Fruit fly (Drosophila melanogaster) whole organism: ENCODE data around the gene Usp39.

Source experiments
- CG8478 ChIP-seq: fragments of >200 bp; optimal IDR thresholded peaks from 2 replicates; lab custom pipeline; 2018; ENCODE audit warnings: inconsistent platforms
- Dll ChIP-seq: fragments of >200 bp; optimal IDR thresholded peaks from 2 replicates; lab custom pipeline; 2017
- EcR ChIP-seq, 2 experiments: fragments of >200 bp; optimal IDR thresholded peaks; 2 replicates each; lab custom pipeline; 2017; ENCODE audit warnings: missing biosample characterization in 2 of 2, missing genetic modification characterization in 2 of 2, missing genetic modification reagents in 2 of 2
- pan ChIP-seq: fragments of >200 bp; optimal IDR thresholded peaks from 2 replicates; lab custom pipeline; 2017
- psq ChIP-seq: fragments of >200 bp; optimal IDR thresholded peaks from 2 replicates; lab custom pipeline; 2017
- usp ChIP-seq: fragments of >200 bp; optimal IDR thresholded peaks from 2 replicates; lab custom pipeline; 2017; ENCODE audit warnings: missing biosample characterization, missing genetic modification characterization, mixed read lengths

DNA sequence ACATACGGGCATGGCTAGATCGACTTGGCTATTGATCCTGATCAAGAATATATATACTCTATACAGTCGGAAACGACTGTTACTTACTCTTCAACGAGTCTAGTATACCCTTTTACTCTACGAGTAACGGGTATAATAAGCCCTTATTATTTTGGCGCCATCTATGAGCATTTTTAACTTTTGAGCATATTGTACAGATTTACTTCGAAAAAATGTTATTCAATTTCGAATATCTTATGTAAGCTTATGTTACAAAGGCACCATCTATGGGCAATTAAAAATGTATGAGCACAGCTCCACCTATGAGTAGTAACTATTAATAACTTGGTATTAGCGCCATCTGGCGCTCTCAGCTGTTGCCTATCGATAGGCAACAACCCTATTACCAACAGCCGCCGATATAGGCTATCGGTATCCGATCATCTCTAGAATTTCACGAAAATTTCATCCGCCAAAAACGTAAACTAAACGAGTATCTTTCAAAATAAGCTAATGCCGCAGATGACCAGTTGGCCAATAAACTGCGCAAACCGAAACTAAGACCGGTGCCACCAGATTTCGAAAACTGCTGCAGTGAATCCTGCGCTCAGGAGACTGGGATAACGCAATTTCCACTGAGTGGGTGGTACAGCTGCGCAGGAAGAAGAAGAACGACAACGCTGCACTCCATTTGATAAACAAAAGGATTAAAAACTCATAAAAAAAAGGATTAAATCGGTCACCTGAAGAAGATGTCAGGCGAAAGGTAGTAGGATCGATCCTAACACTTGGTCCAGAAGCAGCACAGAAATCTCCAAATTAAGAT, 14.6 kb upstream of the Usp39 start, which contains the start of gene htk:
- no peak for TF ChIP-seq EcR (GFP tag; optimal IDR thresholded peaks at IDR 0.05; lab: Kevin White, UChicago)
- no peak for TF ChIP-seq psq (lab: Kevin White, UChicago)
- no peak for TF ChIP-seq usp
- no peak for TF ChIP-seq pan (lab: Kevin White, UChicago)
- TF ChIP-seq CG8478 (lab: Kevin White, UChicago) = no peak
- no peak for TF ChIP-seq Dll (lab: Kevin White, UChicago)
